Worm (Caenorhabditis elegans): ENCODE data around the gene C14A4.13.

DNA sequence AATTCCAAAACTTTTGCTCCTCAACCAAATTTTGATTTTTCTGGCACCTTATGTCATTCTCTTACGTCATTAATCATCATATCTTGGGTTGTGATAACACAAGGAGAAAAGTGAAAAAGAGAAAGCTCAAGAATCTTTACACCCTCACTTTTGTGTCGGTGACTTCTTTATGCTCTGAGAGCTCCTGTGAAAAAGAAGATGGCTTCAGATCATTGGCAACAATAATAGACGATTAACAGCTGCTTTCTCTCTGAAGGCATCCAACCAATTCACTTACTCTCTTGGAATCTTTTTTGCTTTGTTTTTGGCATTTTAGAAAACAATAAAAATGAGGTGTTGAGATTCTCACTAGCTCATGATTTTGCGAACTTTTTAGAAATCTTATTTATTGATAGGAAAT is 48.8 kb upstream of the C14A4.13 start:
- TF ChIP-seq mab-5 (tag; optimal IDR thresholded peaks at IDR 0.05), result no peak
- no peak for TF ChIP-seq snpc-4 (tag; optimal IDR thresholded peaks at IDR 0.05)
- TF ChIP-seq nhr-76 (tag; optimal IDR thresholded peaks at IDR 0.05), result no peak
- no peak for TF ChIP-seq unc-120 (tag; optimal IDR thresholded peaks at IDR 0.05; ENCODE audit: poor library complexity, severe bottlenecking)
- TF ChIP-seq nhr-12 (tag; optimal IDR thresholded peaks at IDR 0.05), result no peak
- no peak for TF ChIP-seq unc-62 (GFP tag; optimal IDR thresholded peaks at IDR 0.05)

All from whole organism, mixed stage, embryonic.